Fruit fly (Drosophila melanogaster): ENCODE results near the gene RtcB.

The RtcB gene

dm6 chr2L:19414233-19414749, 16.2 kb upstream of the RtcB start:
- TF ChIP-seq fd85E (GFP tag; optimal IDR thresholded peaks at IDR 0.05) (no peak), CG8319 (GFP tag; optimal IDR thresholded peaks at IDR 0.05) (no peak), CG3919 (GFP tag; optimal IDR thresholded peaks at IDR 0.05) (no peak), topi (GFP tag; optimal IDR thresholded peaks at IDR 0.05) (no peak), svp (GFP tag) (peak; percentile 33), Smox (GFP tag; optimal IDR thresholded peaks at IDR 0.05) (no peak), dsx (GFP tag; optimal IDR thresholded peaks at IDR 0.05; ENCODE audit: poor library complexity, severe bottlenecking) (peak; percentile 36), ss (GFP tag; optimal IDR thresholded peaks at IDR 0.05) (peak in 1 of 2 experiments; percentile 11), Blimp-1 (GFP tag; optimal IDR thresholded peaks at IDR 0.05) (peak; percentile 32), Met (GFP tag; optimal IDR thresholded peaks at IDR 0.05) (no peak), fkh (GFP tag; optimal IDR thresholded peaks at IDR 0.05) (no peak), acj6 (GFP tag; optimal IDR thresholded peaks at IDR 0.05) (no peak), CG1621 (tag; optimal IDR thresholded peaks at IDR 0.05) (no peak)

dm6 chr2L:19415133-19415532, 15.3 kb upstream of the RtcB start:
- TF ChIP-seq Ets96B (tag; optimal IDR thresholded peaks at IDR 0.05) (no peak), CG8632 (GFP tag; optimal IDR thresholded peaks at IDR 0.05) (no peak), CG10631 (GFP tag; optimal IDR thresholded peaks at IDR 0.05) (no peak), CG8119 (GFP tag; IDR thresholded peaks at IDR 0.05) (no peak), pdm3 (GFP tag; optimal IDR thresholded peaks at IDR 0.05) (no peak), topi (GFP tag; optimal IDR thresholded peaks at IDR 0.05) (no peak), Hr39 (GFP tag; optimal IDR thresholded peaks at IDR 0.05) (no peak), CG6808 (GFP tag; optimal IDR thresholded peaks at IDR 0.05) (no peak)

dm6 chr2L:19415859-19416258, 14.6 kb upstream of the RtcB start:
- 0 out of 2 replicates have a peak, but pooled peaks have one; percentile 31 for TF ChIP-seq CG15336 (GFP tag; IDR thresholded peaks at IDR 0.05)
- no peak for TF ChIP-seq CG16779 (tag; optimal IDR thresholded peaks at IDR 0.05)
- peak; percentile 17 for TF ChIP-seq Eip78C (GFP tag)

dm6 chr2L:19416602-19417497, 13.6 kb upstream of the RtcB start, which contains the start of gene Lectin-galC1:
Lectin-galC1 (plus strand) TSS chr2L:19417447.
- peak; percentile 74; the same call in 2 of the 3 replicates for TF ChIP-seq CG8119 (GFP tag; IDR thresholded peaks at IDR 0.05)
- TF ChIP-seq dac (GFP tag; optimal IDR thresholded peaks at IDR 0.05) = peak; percentile 32
- TF ChIP-seq CG34406 (GFP tag; optimal IDR thresholded peaks at IDR 0.05) = no peak
- peak; percentile 65 for TF ChIP-seq CG3919 (GFP tag; optimal IDR thresholded peaks at IDR 0.05)
- peak; percentile 12 for TF ChIP-seq CG6792 (GFP tag; optimal IDR thresholded peaks at IDR 0.05)
- peak; percentile 66 for TF ChIP-seq Gug (GFP tag; IDR thresholded peaks at IDR 0.05)
- no peak for TF ChIP-seq fd59A (GFP tag; optimal IDR thresholded peaks at IDR 0.05)
- TF ChIP-seq pdm3 (GFP tag; optimal IDR thresholded peaks at IDR 0.05) = peak; percentile 61
- TF ChIP-seq Hr39 (GFP tag; optimal IDR thresholded peaks at IDR 0.05) = peak; percentile 28
- TF ChIP-seq fkh (GFP tag; optimal IDR thresholded peaks at IDR 0.05) = peak; percentile 77
- peak; percentile 49 for TF ChIP-seq acj6 (GFP tag; optimal IDR thresholded peaks at IDR 0.05)
- TF ChIP-seq CG6854 (GFP tag; optimal IDR thresholded peaks at IDR 0.05) = no peak
- peak in 1 of 2 experiments; percentile 33 for TF ChIP-seq salr (GFP tag; optimal IDR thresholded peaks at IDR 0.05)
- TF ChIP-seq spab (GFP tag; optimal IDR thresholded peaks at IDR 0.05) = no peak
- peak; percentile 72 for TF ChIP-seq achi (GFP tag; optimal IDR thresholded peaks at IDR 0.05)
- TF ChIP-seq CG6808 (GFP tag; optimal IDR thresholded peaks at IDR 0.05) = no peak
- TF ChIP-seq CG8632 (GFP tag; optimal IDR thresholded peaks at IDR 0.05) = no peak
- peak; percentile 85 for TF ChIP-seq CG15336 (GFP tag; IDR thresholded peaks at IDR 0.05)
- TF ChIP-seq Blimp-1 (GFP tag; optimal IDR thresholded peaks at IDR 0.05) = no peak
- TF ChIP-seq Sox14 (GFP tag; optimal IDR thresholded peaks at IDR 0.05) = peak; percentile 50
- peak; percentile 66 for TF ChIP-seq Lpt (GFP tag; optimal IDR thresholded peaks at IDR 0.05)
- TF ChIP-seq CG7368 (GFP tag; optimal IDR thresholded peaks at IDR 0.05) = no peak
- no peak for TF ChIP-seq CG8319 (GFP tag; optimal IDR thresholded peaks at IDR 0.05)
- peak; percentile 4 for TF ChIP-seq CG10669 (GFP tag; optimal IDR thresholded peaks at IDR 0.05)
- peak; percentile 80 for TF ChIP-seq Hr4 (GFP tag; optimal IDR thresholded peaks at IDR 0.05)
- TF ChIP-seq ss (GFP tag; optimal IDR thresholded peaks at IDR 0.05) = no peak
- TF ChIP-seq cyc (GFP tag; optimal IDR thresholded peaks at IDR 0.05) = no peak
- no peak for TF ChIP-seq CG3032 (tag; optimal IDR thresholded peaks at IDR 0.05)
- peak; percentile 61 for TF ChIP-seq CG6276 (GFP tag; optimal IDR thresholded peaks at IDR 0.05)
- TF ChIP-seq eg (GFP tag; IDR thresholded peaks at IDR 0.05) = peak; percentile 88; the same call in 2 of the 3 replicates
- TF ChIP-seq Sox102F (GFP tag; optimal IDR thresholded peaks at IDR 0.05) = no peak

Data from whole organism, prepupa.